Fruit fly (Drosophila melanogaster) whole organism, adult: ENCODE data around the gene CG17167.
A peak's percentile ranks its signal among the peaks of the same experiment; 100 is the strongest.

Source experiments
- CG11617 ChIP-seq: fragments of 200-800 bp; sonication (Bioruptor generic); optimal IDR thresholded peaks from 2 replicates; lab custom pipeline; 2017; ENCODE audit warnings: mild to moderate bottlenecking, missing biosample characterization, missing genetic modification reagents, missing genetic modification characterization
- CG12768 ChIP-seq: fragments of 200-800 bp; sonication (Bioruptor generic); optimal IDR thresholded peaks from 2 replicates; lab custom pipeline; 2017; ENCODE audit warnings: missing biosample characterization, missing genetic modification characterization, mild to moderate bottlenecking, moderate library complexity, missing genetic modification reagents
- CG14711 ChIP-seq: fragments of 200-800 bp; sonication (Bioruptor generic); optimal IDR thresholded peaks from 2 replicates; lab custom pipeline; 2018; ENCODE audit warnings: missing biosample characterization, mild to moderate bottlenecking, missing genetic modification characterization, moderate library complexity
- CG1620 ChIP-seq: fragments of 200-800 bp; sonication (Bioruptor generic); optimal IDR thresholded peaks from 2 replicates; lab custom pipeline; 2016; ENCODE audit warnings: missing biosample characterization, missing genetic modification characterization
- CG33017 ChIP-seq: fragments of 200-800 bp; sonication (Bioruptor generic); optimal IDR thresholded peaks from 2 replicates; lab custom pipeline; 2018; ENCODE audit warnings: missing biosample characterization, mild to moderate bottlenecking, missing genetic modification characterization, moderate library complexity
- CG5204 ChIP-seq: fragments of 200-800 bp; sonication (Bioruptor generic); optimal IDR thresholded peaks from 2 replicates; lab custom pipeline; 2016; ENCODE audit warnings: missing biosample characterization, missing genetic modification characterization
- CG7045 ChIP-seq: fragments of 200-800 bp; sonication (Bioruptor generic); optimal IDR thresholded peaks from 2 replicates; lab custom pipeline; 2017; ENCODE audit warnings: missing biosample characterization, mild to moderate bottlenecking, missing genetic modification characterization
- CG7101 ChIP-seq: fragments of 200-800 bp; sonication (Bioruptor generic); optimal IDR thresholded peaks from 2 replicates; lab custom pipeline; 2018; ENCODE audit warnings: missing biosample characterization, mild to moderate bottlenecking, missing genetic modification characterization, moderate library complexity
- Clk ChIP-seq: fragments of 200-800 bp; sonication (Bioruptor generic); optimal IDR thresholded peaks from 2 replicates; lab custom pipeline; 2017; ENCODE audit warnings: missing biosample characterization, missing genetic modification characterization
- Crg-1 ChIP-seq: fragments of 200-800 bp; sonication (Bioruptor generic); optimal IDR thresholded peaks from 2 replicates; lab custom pipeline; 2016; ENCODE audit warnings: missing biosample characterization, missing genetic modification characterization
- Hr96 ChIP-seq: fragments of 200-800 bp; sonication (Bioruptor generic); optimal IDR thresholded peaks from 2 replicates; lab custom pipeline; 2016; ENCODE audit warnings: missing biosample characterization, missing genetic modification characterization
- Mnt ChIP-seq: fragments of 200-800 bp; sonication (Bioruptor generic); optimal IDR thresholded peaks from 2 replicates; lab custom pipeline; 2016; ENCODE audit warnings: missing biosample characterization, mild to moderate bottlenecking, missing genetic modification characterization
- bab1 ChIP-seq: fragments of 200-800 bp; sonication (Bioruptor generic); optimal IDR thresholded peaks from 3 replicates; lab custom pipeline; 2019; ENCODE audit warnings: missing biosample characterization, mild to moderate bottlenecking, missing genetic modification characterization, moderate library complexity
- cic ChIP-seq: fragments of 200-800 bp; sonication (Bioruptor generic); optimal IDR thresholded peaks from 2 replicates; lab custom pipeline; 2017; ENCODE audit warnings: missing biosample characterization, mild to moderate bottlenecking, missing genetic modification characterization, moderate library complexity
- cnc ChIP-seq, 2 experiments: fragments of >200 bp; optimal IDR thresholded peaks; 2 replicates each; lab custom pipeline; 2017
- kay ChIP-seq: fragments of 200-800 bp; sonication (Bioruptor generic); peaks from one replicate; lab custom pipeline; 2016; ENCODE audit warnings: missing biosample characterization, missing genetic modification characterization, borderline replicate concordance
- ovo ChIP-seq: fragments of 200-800 bp; sonication (Bioruptor generic); optimal IDR thresholded peaks from 2 replicates; lab custom pipeline; 2016; ENCODE audit warnings: missing biosample characterization, missing genetic modification characterization
- pad ChIP-seq: fragments of 200-800 bp; sonication (Bioruptor generic); optimal IDR thresholded peaks from 3 replicates; lab custom pipeline; 2017; ENCODE audit warnings: missing biosample characterization, missing genetic modification characterization, mild to moderate bottlenecking, moderate library complexity, missing genetic modification reagents
- tj ChIP-seq: fragments of 200-800 bp; sonication (Bioruptor generic); optimal IDR thresholded peaks from 3 replicates; lab custom pipeline; 2017; ENCODE audit warnings: missing biosample characterization, mild to moderate bottlenecking, missing genetic modification characterization, moderate library complexity
- toe ChIP-seq: fragments of 200-800 bp; sonication (Bioruptor generic); optimal IDR thresholded peaks from 2 replicates; lab custom pipeline; 2016; ENCODE audit warnings: missing biosample characterization, missing genetic modification characterization

The CG17167 gene

dm6 chrX:23067521-23068459 is at the start of gene CG17167:
Gene CG17167, plus strand, starts transcription at chrX:23068301.
- no peak for TF ChIP-seq CG7045 (GFP tag; lab: Kevin White, UChicago)
- TF ChIP-seq tj (GFP tag; lab: Kevin White, UChicago), result no peak
- no peak for TF ChIP-seq CG7101 (tag; lab: Kevin White, UChicago)
- TF ChIP-seq pad (GFP tag; lab: Kevin White, UChicago), result no peak
- TF ChIP-seq kay, result no peak

dm6 chrX:23022598-23022997 is 45.5 kb upstream of the CG17167 start, which contains the start of gene zyd:
Gene zyd, plus strand, starts transcription at chrX:23022898.
- TF ChIP-seq CG11617 (GFP tag; lab: Kevin White, UChicago), result no peak
- TF ChIP-seq kay, result no peak
- TF ChIP-seq CG33017, result no peak
- TF ChIP-seq CG7045 (GFP tag; lab: Kevin White, UChicago), result no peak
- TF ChIP-seq Mnt, result no peak
- no peak for TF ChIP-seq pad (GFP tag; lab: Kevin White, UChicago)

- TF ChIP-seq CG7045 (GFP tag; lab: Kevin White, UChicago) (no peak), toe (GFP tag; lab: Kevin White, UChicago) (no peak), pad (GFP tag; lab: Kevin White, UChicago) (no peak), CG1620 (GFP tag; lab: Kevin White, UChicago) (no peak), kay (no peak), CG7101 (tag; lab: Kevin White, UChicago) (no peak), Crg-1 (no peak), CG14711 (no peak), CG12768 (GFP tag; lab: Kevin White, UChicago) (no peak), CG11617 (GFP tag; lab: Kevin White, UChicago) (no peak), cic (GFP tag; lab: Kevin White, UChicago) (no peak), CG5204 (GFP tag; lab: Kevin White, UChicago) (no peak)
These were observed 32.3 kb upstream of the CG17167 start, which contains the start of gene CG12061 for dm6 chrX:23035766-23036165. Gene CG12061, plus strand, starts transcription at chrX:23036066.

dm6 chrX:23071237-23071688 is 3.2 kb downstream of the CG17167 start:
- TF ChIP-seq Crg-1 (no peak), CG7045 (GFP tag; lab: Kevin White, UChicago) (no peak), cnc (optimal IDR thresholded peaks at IDR 0.05; lab: Kevin White, UChicago) (no peak), Hr96 (GFP tag; lab: Kevin White, UChicago) (no peak), Mnt (no peak), CG33017 (no peak), cic (GFP tag; lab: Kevin White, UChicago) (no peak), Clk (GFP tag; lab: Kevin White, UChicago) (no peak)

- TF ChIP-seq Crg-1, result no peak
- no peak for TF ChIP-seq cnc (optimal IDR thresholded peaks at IDR 0.05; lab: Kevin White, UChicago)
- TF ChIP-seq CG7045 (GFP tag; lab: Kevin White, UChicago), result no peak
- TF ChIP-seq cic (GFP tag; lab: Kevin White, UChicago), result no peak
- no peak for TF ChIP-seq Mnt
- no peak for TF ChIP-seq Hr96 (GFP tag; lab: Kevin White, UChicago)
- no peak for TF ChIP-seq toe (GFP tag; lab: Kevin White, UChicago)
- TF ChIP-seq Clk (GFP tag; lab: Kevin White, UChicago), result no peak
- TF ChIP-seq pad (GFP tag; lab: Kevin White, UChicago), result no peak
- no peak for TF ChIP-seq kay
- TF ChIP-seq ovo (GFP tag; lab: Kevin White, UChicago), result no peak
- no peak for TF ChIP-seq bab1 (GFP tag; lab: Kevin White, UChicago)
- TF ChIP-seq CG1620 (GFP tag; lab: Kevin White, UChicago), result no peak
- TF ChIP-seq CG33017, result no peak
- no peak for TF ChIP-seq CG11617 (GFP tag; lab: Kevin White, UChicago)
- no peak for TF ChIP-seq CG12768 (GFP tag; lab: Kevin White, UChicago)
These were observed 5.3 kb downstream of the CG17167 start for dm6 chrX:23073402-23073801.

dm6 chrX:23082407-23082905 is 14.4 kb downstream of the CG17167 start, which contains the start of the genes CG17163 and CG17168:
Gene CG17163, minus strand, starts transcription at chrX:23082709.
Gene CG17168, plus strand, starts transcription at chrX:23082738.
- no peak for TF ChIP-seq Hr96 (GFP tag; lab: Kevin White, UChicago)
- no peak for TF ChIP-seq ovo (GFP tag; lab: Kevin White, UChicago)
- TF ChIP-seq CG14711, result no peak
- no peak for TF ChIP-seq CG7045 (GFP tag; lab: Kevin White, UChicago)
- TF ChIP-seq Clk (GFP tag; lab: Kevin White, UChicago), result no peak
- no peak for TF ChIP-seq bab1 (GFP tag; lab: Kevin White, UChicago)
- TF ChIP-seq Crg-1, result no peak
- TF ChIP-seq kay, result peak; percentile 63
- TF ChIP-seq CG7101 (tag; lab: Kevin White, UChicago), result no peak
- peak; percentile 17 for TF ChIP-seq tj (GFP tag; lab: Kevin White, UChicago)
